Worm (Caenorhabditis elegans): ENCODE measurements around the gene mig-21.

The mig-21 gene

DNA sequence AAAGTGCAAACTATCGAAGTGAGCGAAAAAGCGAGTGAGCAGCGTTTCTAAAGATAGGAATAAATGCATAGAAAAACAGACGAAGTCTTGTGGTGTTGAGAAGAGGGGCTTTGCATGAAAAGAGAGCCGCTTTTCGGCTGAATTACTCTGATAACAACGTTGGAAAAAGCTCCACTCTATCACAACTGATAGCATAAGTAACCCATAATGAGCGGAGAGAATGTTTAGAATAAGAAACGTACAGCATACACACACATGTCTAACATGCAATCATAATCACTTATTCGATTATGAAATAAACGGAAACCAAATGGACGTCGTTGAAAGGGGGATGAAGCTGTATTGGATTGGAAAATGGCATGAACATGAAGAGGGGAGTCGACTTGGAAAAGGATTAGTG, 37.9 kb downstream of the mig-21 start (continued):
- peak; percentile 20 for TF ChIP-seq pax-3 (tag; optimal IDR thresholded peaks at IDR 0.05)

ce11 chrIII:5839598-5839997, 38.6 kb downstream of the mig-21 start:
- no peak for TF ChIP-seq C04F5.9 (tag; optimal IDR thresholded peaks at IDR 0.05)
- TF ChIP-seq mep-1 (tag; optimal IDR thresholded peaks at IDR 0.05), result no peak
- no peak for TF ChIP-seq sup-37 (GFP tag; optimal IDR thresholded peaks at IDR 0.05)
- no peak for TF ChIP-seq rnt-1 (tag; optimal IDR thresholded peaks at IDR 0.05)
- TF ChIP-seq skn-1 (tag; optimal IDR thresholded peaks at IDR 0.05), result no peak
- TF ChIP-seq lin-14 (GFP tag; optimal IDR thresholded peaks at IDR 0.05), result peak; percentile 9
- peak; percentile 57 for TF ChIP-seq dsc-1 (tag; optimal IDR thresholded peaks at IDR 0.05)
- TF ChIP-seq blmp-1 (tag; optimal IDR thresholded peaks at IDR 0.05), result peak; percentile 57

ce11 chrIII:5839147-5839546, 39.0 kb downstream of the mig-21 start:
- TF ChIP-seq jun-1 (tag; optimal IDR thresholded peaks at IDR 0.05), result no peak
- TF ChIP-seq unc-86 (tag; optimal IDR thresholded peaks at IDR 0.05), result no peak
- no peak for TF ChIP-seq snpc-4 (tag; optimal IDR thresholded peaks at IDR 0.05)
- TF ChIP-seq ama-1 (optimal IDR thresholded peaks at IDR 0.05), result no peak
- no peak for TF ChIP-seq mef-2 (tag; optimal IDR thresholded peaks at IDR 0.05)
- TF ChIP-seq lin-35 (GFP tag; optimal IDR thresholded peaks at IDR 0.05), result peak in 1 of 2 experiments; percentile 41
- no peak for TF ChIP-seq nhr-76 (tag; optimal IDR thresholded peaks at IDR 0.05)
- TF ChIP-seq dpl-1 (GFP tag; optimal IDR thresholded peaks at IDR 0.05), result peak in 1 of 3 experiments; percentile 7
- TF ChIP-seq nhr-85 (tag), result peak; percentile 72
- TF ChIP-seq sptf-1 (tag; optimal IDR thresholded peaks at IDR 0.05), result no peak
- TF ChIP-seq lin-14 (GFP tag; optimal IDR thresholded peaks at IDR 0.05), result peak; percentile 25
- TF ChIP-seq lsy-2 (tag; optimal IDR thresholded peaks at IDR 0.05), result peak; percentile 21 to 49
- TF ChIP-seq elt-3 (tag; optimal IDR thresholded peaks at IDR 0.05), result peak in 3 of 6 experiments; percentile 5 to 85 (median 78)
- TF ChIP-seq pqm-1 (tag; optimal IDR thresholded peaks at IDR 0.05), result no peak
- no peak for TF ChIP-seq efl-3 (GFP tag; optimal IDR thresholded peaks at IDR 0.05)
- no peak for TF ChIP-seq hlh-17 (GFP tag; optimal IDR thresholded peaks at IDR 0.05; ENCODE audit: borderline replicate concordance)
- no peak for TF ChIP-seq ceh-8 (GFP tag; optimal IDR thresholded peaks at IDR 0.05)
- no peak for TF ChIP-seq egl-27 (tag; optimal IDR thresholded peaks at IDR 0.05)
- peak; percentile 9 for TF ChIP-seq snu-23 (GFP tag; optimal IDR thresholded peaks at IDR 0.05)
- no peak for TF ChIP-seq lin-13 (GFP tag; optimal IDR thresholded peaks at IDR 0.05)
- no peak for TF ChIP-seq unc-62 (GFP tag; optimal IDR thresholded peaks at IDR 0.05)
- no peak for TF ChIP-seq unc-130 (tag; optimal IDR thresholded peaks at IDR 0.05)
- TF ChIP-seq tbx-2 (tag; optimal IDR thresholded peaks at IDR 0.05), result peak; percentile 21
- TF ChIP-seq mdl-1 (tag; optimal IDR thresholded peaks at IDR 0.05), result no peak
- TF ChIP-seq fkh-10 (GFP tag; optimal IDR thresholded peaks at IDR 0.05), result no peak
- no peak for TF ChIP-seq ets-5 (GFP tag; IDR thresholded peaks at IDR 0.05)
- no peak for TF ChIP-seq nhr-11 (tag; optimal IDR thresholded peaks at IDR 0.05)
- TF ChIP-seq nhr-20 (tag; optimal IDR thresholded peaks at IDR 0.05), result peak; percentile 35
- no peak for TF ChIP-seq ztf-4 (tag; optimal IDR thresholded peaks at IDR 0.05)
- TF ChIP-seq nhr-237 (tag; optimal IDR thresholded peaks at IDR 0.05), result no peak
- no peak for TF ChIP-seq zag-1 (tag; optimal IDR thresholded peaks at IDR 0.05)
- no peak for TF ChIP-seq mab-9 (GFP tag; IDR thresholded peaks at IDR 0.05)
- TF ChIP-seq nhr-28 (tag; optimal IDR thresholded peaks at IDR 0.05), result no peak
- TF ChIP-seq fos-1 (tag; optimal IDR thresholded peaks at IDR 0.05), result no peak
- TF ChIP-seq egl-13 (tag; optimal IDR thresholded peaks at IDR 0.05), result no peak
- no peak for TF ChIP-seq lin-15B (tag; optimal IDR thresholded peaks at IDR 0.05)
- no peak for TF ChIP-seq efl-1 (optimal IDR thresholded peaks at IDR 0.05)
- TF ChIP-seq efl-1 (GFP tag; optimal IDR thresholded peaks at IDR 0.05 in 1 of 2), result no peak
- TF ChIP-seq C04F5.9 (tag; optimal IDR thresholded peaks at IDR 0.05), result no peak
- TF ChIP-seq pag-3 (tag; optimal IDR thresholded peaks at IDR 0.05; ENCODE audit: borderline replicate concordance, insufficient read depth), result no peak
- TF ChIP-seq nhr-19 (GFP tag; conservative IDR thresholded peaks at IDR 0.05), result no peak
- no peak for TF ChIP-seq ceh-82 (tag; optimal IDR thresholded peaks at IDR 0.05)
- no peak for TF ChIP-seq zip-4 (GFP tag; optimal IDR thresholded peaks at IDR 0.05)
- TF ChIP-seq irx-1 (tag; optimal IDR thresholded peaks at IDR 0.05), result no peak
